Worm (Caenorhabditis elegans) whole organism, L2 larva: ENCODE results near the gene nduv-3.
A peak's percentile ranks its signal among the peaks of the same experiment; 100 is the strongest.

Source experiments
- C34F6.9 ChIP-seq: fragments of 150-350 bp; optimal IDR thresholded peaks from 2 replicates; lab custom pipeline; 2014; ENCODE audit warnings: missing biosample characterization, missing genetic modification characterization
- F13H6.1 ChIP-seq: sonication (generic microtip); optimal IDR thresholded peaks from 2 replicates; lab custom pipeline; 2016; ENCODE audit warnings: missing genetic modification characterization, missing compliant biosample characterization
- R02D3.7 ChIP-seq: fragments of 150-350 bp; optimal IDR thresholded peaks from 2 replicates; lab custom pipeline; 2014; ENCODE audit warnings: missing biosample characterization, missing genetic modification characterization
- Y55F3AM.14 ChIP-seq: fragments of 200-800 bp; sonication (Bioruptor generic); optimal IDR thresholded peaks from 2 replicates; lab custom pipeline; 2018; ENCODE audit warnings: mild to moderate bottlenecking, missing genetic modification characterization, missing compliant biosample characterization
- ZK546.5 ChIP-seq: sonication (generic microtip); optimal IDR thresholded peaks from 2 replicates; lab custom pipeline; 2017; ENCODE audit warnings: missing biosample characterization, missing genetic modification characterization
- alr-1 ChIP-seq: fragments of 150-350 bp; optimal IDR thresholded peaks from 2 replicates; lab custom pipeline; 2014; ENCODE audit warnings: missing biosample characterization, missing genetic modification characterization
- ama-1 ChIP-seq: fragments of 150-350 bp; optimal IDR thresholded peaks from 2 replicates; lab custom pipeline; 2018; ENCODE audit warnings: inconsistent platforms
- blmp-1 ChIP-seq: sonication (generic microtip); optimal IDR thresholded peaks from 2 replicates; lab custom pipeline; 2017; ENCODE audit warnings: missing genetic modification characterization, mild to moderate bottlenecking, missing compliant biosample characterization, antibody characterized with exemption, moderate library complexity; ENCODE audit not compliant: insufficient read depth
- ceh-16 ChIP-seq: fragments of 150-350 bp; optimal IDR thresholded peaks from 2 replicates; lab custom pipeline; 2014; ENCODE audit warnings: missing biosample characterization, missing genetic modification characterization
- ceh-82 ChIP-seq: fragments of 150-350 bp; optimal IDR thresholded peaks from 2 replicates; lab custom pipeline; 2014; ENCODE audit warnings: missing biosample characterization, missing genetic modification characterization
- crh-2 ChIP-seq: sonication (generic microtip); optimal IDR thresholded peaks from 2 replicates; lab custom pipeline; 2017; ENCODE audit warnings: missing biosample characterization, missing genetic modification characterization
- egl-27 ChIP-seq: sonication (generic microtip); optimal IDR thresholded peaks from 3 replicates; lab custom pipeline; 2017; ENCODE audit warnings: missing biosample characterization, missing genetic modification reagents, missing genetic modification characterization
- elt-1 ChIP-seq: fragments of 150-350 bp; optimal IDR thresholded peaks from 2 replicates; lab custom pipeline; 2014; ENCODE audit warnings: missing biosample characterization, missing genetic modification characterization
- elt-3 ChIP-seq: sonication (generic microtip); optimal IDR thresholded peaks from 2 replicates; lab custom pipeline; 2017; ENCODE audit warnings: missing biosample characterization, missing genetic modification characterization
- fos-1 ChIP-seq: fragments of 150-350 bp; optimal IDR thresholded peaks from 2 replicates; lab custom pipeline; 2014; ENCODE audit warnings: missing biosample characterization, missing genetic modification characterization
- gmeb-1 ChIP-seq: fragments of 150-350 bp; optimal IDR thresholded peaks from 2 replicates; lab custom pipeline; 2014; ENCODE audit warnings: missing biosample characterization, missing genetic modification characterization
- lin-11 ChIP-seq: fragments of 150-350 bp; sonication (generic microtip); optimal IDR thresholded peaks from 2 replicates; lab custom pipeline; 2014; ENCODE audit warnings: missing biosample characterization, missing genetic modification characterization, inconsistent platforms, mixed read lengths
- lin-13 ChIP-seq: fragments of 150-350 bp; optimal IDR thresholded peaks from 2 replicates; lab custom pipeline; 2014; ENCODE audit warnings: missing biosample characterization, missing genetic modification reagents, missing genetic modification characterization
- lsy-2 ChIP-seq, 2 experiments: fragments of 150-350 bp in 1 of 2; sonication (generic microtip) in 1 of 2; optimal IDR thresholded peaks; 2 replicates each; lab custom pipeline; 2014 to 2017; ENCODE audit warnings: missing biosample characterization in 2 of 2, missing genetic modification characterization in 2 of 2
- mab-5 ChIP-seq: fragments of 150-350 bp; optimal IDR thresholded peaks from 2 replicates; lab custom pipeline; 2014; ENCODE audit warnings: missing biosample characterization, missing genetic modification characterization
- mbf-1 ChIP-seq: sonication (generic microtip); optimal IDR thresholded peaks from 2 replicates; lab custom pipeline; 2017; ENCODE audit warnings: missing biosample characterization, missing genetic modification characterization
- mdl-1 ChIP-seq, 2 experiments: fragments of 150-350 bp in 1 of 2; sonication (generic microtip) in 1 of 2; optimal IDR thresholded peaks; 2 replicates each; lab custom pipeline; 2017; ENCODE audit warnings: missing biosample characterization in 2 of 2, missing genetic modification characterization in 2 of 2
- nhr-10 ChIP-seq: sonication (generic microtip); optimal IDR thresholded peaks from 2 replicates; lab custom pipeline; 2017; ENCODE audit warnings: missing biosample characterization, missing genetic modification characterization
- nhr-11 ChIP-seq: fragments of 150-350 bp; optimal IDR thresholded peaks from 2 replicates; lab custom pipeline; 2014; ENCODE audit warnings: missing biosample characterization, missing genetic modification characterization
- nhr-12 ChIP-seq: fragments of 150-350 bp; optimal IDR thresholded peaks from 2 replicates; lab custom pipeline; 2014; ENCODE audit warnings: missing biosample characterization, missing genetic modification characterization
- nhr-129 ChIP-seq: fragments of 150-350 bp; optimal IDR thresholded peaks from 2 replicates; lab custom pipeline; 2014; ENCODE audit warnings: missing biosample characterization, missing genetic modification characterization
- nhr-21 ChIP-seq: fragments of 150-350 bp; optimal IDR thresholded peaks from 2 replicates; lab custom pipeline; 2014; ENCODE audit warnings: missing biosample characterization, missing genetic modification characterization
- nhr-23 ChIP-seq: fragments of 150-350 bp; optimal IDR thresholded peaks from 2 replicates; lab custom pipeline; 2014; ENCODE audit warnings: missing biosample characterization, missing genetic modification reagents, missing genetic modification characterization
- nhr-25 ChIP-seq: fragments of 150-350 bp; sonication (generic microtip); optimal IDR thresholded peaks from 3 replicates; lab custom pipeline; 2014; ENCODE audit warnings: missing biosample characterization, missing genetic modification characterization
- nhr-6 ChIP-seq: fragments of 150-350 bp; optimal IDR thresholded peaks from 2 replicates; lab custom pipeline; 2014; ENCODE audit warnings: missing biosample characterization, missing genetic modification characterization
- nhr-77 ChIP-seq: fragments of 150-350 bp; optimal IDR thresholded peaks from 2 replicates; lab custom pipeline; 2014; ENCODE audit warnings: missing biosample characterization, missing genetic modification characterization
- peb-1 ChIP-seq: fragments of 150-350 bp; optimal IDR thresholded peaks from 2 replicates; lab custom pipeline; 2014; ENCODE audit warnings: missing biosample characterization, missing genetic modification characterization
- sem-4 ChIP-seq: fragments of 150-350 bp; optimal IDR thresholded peaks from 2 replicates; lab custom pipeline; 2014; ENCODE audit warnings: missing biosample characterization, missing genetic modification reagents, missing genetic modification characterization
- skn-1 ChIP-seq: sonication (generic microtip); optimal IDR thresholded peaks from 2 replicates; lab custom pipeline; 2017; ENCODE audit warnings: missing biosample characterization, missing genetic modification characterization
- sma-3 ChIP-seq: sonication (generic microtip); optimal IDR thresholded peaks from 2 replicates; lab custom pipeline; 2016; ENCODE audit warnings: missing genetic modification reagents, missing genetic modification characterization, missing compliant biosample characterization
- sma-9 ChIP-seq, 2 experiments: fragments of 150-350 bp in 1 of 2; sonication (generic microtip) in 1 of 2; optimal IDR thresholded peaks; 2 replicates each; lab custom pipeline; 2014 to 2016; ENCODE audit warnings: missing genetic modification characterization in 2 of 2, mild to moderate bottlenecking in 1 of 2, missing biosample characterization in 1 of 2, missing compliant biosample characterization in 1 of 2, missing genetic modification reagents in 1 of 2, moderate library complexity in 1 of 2
- snpc-4 ChIP-seq: fragments of 150-350 bp; optimal IDR thresholded peaks from 2 replicates; lab custom pipeline; 2014; ENCODE audit warnings: missing biosample characterization, missing genetic modification characterization
- unc-39 ChIP-seq: fragments of 150-350 bp; optimal IDR thresholded peaks from 2 replicates; lab custom pipeline; 2014; ENCODE audit warnings: missing biosample characterization, missing genetic modification characterization
- unc-55 ChIP-seq: fragments of 150-350 bp; sonication (generic microtip); optimal IDR thresholded peaks from 3 replicates; lab custom pipeline; 2014; ENCODE audit warnings: missing biosample characterization, missing genetic modification reagents, missing genetic modification characterization
- unc-62 ChIP-seq: fragments of 150-350 bp; optimal IDR thresholded peaks from 2 replicates; lab custom pipeline; 2014; ENCODE audit warnings: missing biosample characterization, missing genetic modification reagents, missing genetic modification characterization
- zag-1 ChIP-seq: fragments of 150-350 bp; optimal IDR thresholded peaks from 2 replicates; lab custom pipeline; 2014; ENCODE audit warnings: missing biosample characterization, missing genetic modification characterization
- ztf-1 ChIP-seq: fragments of 200-800 bp; sonication (Bioruptor generic); conservative IDR thresholded peaks from 2 replicates; pipeline ENCODE4 v1.3.6; 2022; ENCODE audit warnings: missing genetic modification characterization, missing compliant biosample characterization
- ztf-11 ChIP-seq: sonication (generic microtip); optimal IDR thresholded peaks from 2 replicates; lab custom pipeline; 2017; ENCODE audit warnings: missing biosample characterization, missing genetic modification characterization
- ztf-4 ChIP-seq: fragments of 150-350 bp; optimal IDR thresholded peaks from 2 replicates; lab custom pipeline; 2014; ENCODE audit warnings: missing biosample characterization, missing genetic modification characterization

The nduv-3 gene

ce11 chrIV:2640950-2641349, at the start of gene nduv-3, which contains the start of gene mdf-2:
Gene nduv-3 (plus strand): TSS chrIV:2641310.
Gene mdf-2 (minus strand): TSS chrIV:2641125.
- TF ChIP-seq lin-13 (peak; percentile 85), peb-1 (tag; lab: Kevin White, UChicago) (no peak), unc-62 (no peak), R02D3.7 (peak; percentile 27), ZK546.5 (tag; lab: Kevin White, UChicago) (peak; percentile 0), mdl-1 (tag; optimal IDR thresholded peaks at IDR 0.05; lab: Kevin White, UChicago) (peak in 1 of 2 experiments; percentile 9), lin-11 (tag; lab: Kevin White, UChicago) (peak; percentile 68), lsy-2 (tag; optimal IDR thresholded peaks at IDR 0.05; lab: Kevin White, UChicago) (peak; percentile 88 to 90), sem-4 (tag; lab: Kevin White, UChicago) (peak; percentile 38), nhr-21 (peak; percentile 44), crh-2 (tag; lab: Kevin White, UChicago) (peak; percentile 51), F13H6.1 (tag; lab: Kevin White, UChicago) (peak; percentile 67), unc-55 (GFP tag; lab: Kevin White, UChicago) (peak; percentile 86), gmeb-1 (tag; lab: Kevin White, UChicago) (peak; percentile 93), mbf-1 (no peak), mab-5 (tag; lab: Kevin White, UChicago) (peak; percentile 75), ceh-16 (tag; lab: Kevin White, UChicago) (no peak), nhr-6 (tag; lab: Kevin White, UChicago) (peak; percentile 12), nhr-77 (tag; lab: Kevin White, UChicago) (peak; percentile 31), snpc-4 (tag; lab: Kevin White, UChicago) (peak; percentile 0), skn-1 (tag; lab: Kevin White, UChicago) (no peak), sma-3 (peak; percentile 49), nhr-25 (tag; lab: Kevin White, UChicago) (peak; percentile 73), nhr-12 (tag; lab: Kevin White, UChicago) (no peak), C34F6.9 (peak; percentile 92), fos-1 (tag; lab: Kevin White, UChicago) (peak; percentile 33), sma-9 (GFP tag; optimal IDR thresholded peaks at IDR 0.05; lab: Kevin White, UChicago) (peak; percentile 70), sma-9 (tag; optimal IDR thresholded peaks at IDR 0.05; lab: Kevin White, UChicago) (no peak), nhr-129 (tag; lab: Kevin White, UChicago) (peak; percentile 62), egl-27 (tag; lab: Kevin White, UChicago) (peak; percentile 44), ztf-1 (GFP tag; lab: Robert Waterston, UW) (no peak)

- TF ChIP-seq sma-9 (GFP tag; optimal IDR thresholded peaks at IDR 0.05; lab: Kevin White, UChicago) = no peak
- TF ChIP-seq sma-9 (tag; optimal IDR thresholded peaks at IDR 0.05; lab: Kevin White, UChicago) = no peak
- TF ChIP-seq F13H6.1 (tag; lab: Kevin White, UChicago) = no peak
- TF ChIP-seq ceh-82 = no peak
- no peak for TF ChIP-seq nhr-21
- no peak for TF ChIP-seq blmp-1 (tag; lab: Kevin White, UChicago)
- no peak for TF ChIP-seq alr-1 (tag; lab: Kevin White, UChicago)
- no peak for TF ChIP-seq mab-5 (tag; lab: Kevin White, UChicago)
- TF ChIP-seq nhr-129 (tag; lab: Kevin White, UChicago) = no peak
- TF ChIP-seq peb-1 (tag; lab: Kevin White, UChicago) = no peak
- TF ChIP-seq elt-1 (tag; lab: Kevin White, UChicago) = no peak
- TF ChIP-seq Y55F3AM.14 (GFP tag; lab: Kevin White, UChicago) = no peak
- TF ChIP-seq elt-3 (tag; lab: Kevin White, UChicago) = no peak
- TF ChIP-seq R02D3.7 = no peak
Observed at ce11 chrIV:2597417-2597816, 43.7 kb upstream of the nduv-3 start, which contains the start of gene Y69A2AR.47. Gene Y69A2AR.47 (plus strand): TSS chrIV:2597717.

ce11 chrIV:2599634-2600033, 41.5 kb upstream of the nduv-3 start:
- TF ChIP-seq alr-1 (tag; lab: Kevin White, UChicago) = no peak
- peak; percentile 80 for TF ChIP-seq lin-13
- peak; percentile 80 for TF ChIP-seq mab-5 (tag; lab: Kevin White, UChicago)
- TF ChIP-seq nhr-21 = peak; percentile 72
- TF ChIP-seq mdl-1 (tag; optimal IDR thresholded peaks at IDR 0.05; lab: Kevin White, UChicago) = peak; percentile 64 to 85
- no peak for TF ChIP-seq nhr-23 (tag; lab: Kevin White, UChicago)
- no peak for TF ChIP-seq nhr-10 (tag; lab: Kevin White, UChicago)
- no peak for TF ChIP-seq unc-39 (tag; lab: Kevin White, UChicago)
- peak; percentile 83 for TF ChIP-seq F13H6.1 (tag; lab: Kevin White, UChicago)
- TF ChIP-seq ztf-1 (GFP tag; lab: Robert Waterston, UW) = no peak
- TF ChIP-seq elt-3 (tag; lab: Kevin White, UChicago) = no peak
- TF ChIP-seq elt-1 (tag; lab: Kevin White, UChicago) = no peak
- TF ChIP-seq ztf-11 = no peak
- peak; percentile 30 for TF ChIP-seq blmp-1 (tag; lab: Kevin White, UChicago)
- peak; percentile 67 for TF ChIP-seq gmeb-1 (tag; lab: Kevin White, UChicago)
- peak; percentile 59 for TF ChIP-seq sem-4 (tag; lab: Kevin White, UChicago)
- TF ChIP-seq R02D3.7 = no peak
- no peak for TF ChIP-seq ZK546.5 (tag; lab: Kevin White, UChicago)
- TF ChIP-seq peb-1 (tag; lab: Kevin White, UChicago) = no peak
- TF ChIP-seq ceh-16 (tag; lab: Kevin White, UChicago) = no peak
- peak; percentile 78 for TF ChIP-seq sma-3
- peak; percentile 88 for TF ChIP-seq unc-55 (GFP tag; lab: Kevin White, UChicago)
- peak; percentile 45 for TF ChIP-seq nhr-6 (tag; lab: Kevin White, UChicago)
- peak; percentile 67 for TF ChIP-seq egl-27 (tag; lab: Kevin White, UChicago)
- TF ChIP-seq skn-1 (tag; lab: Kevin White, UChicago) = no peak
- TF ChIP-seq zag-1 (tag; lab: Kevin White, UChicago) = peak; percentile 79
- TF ChIP-seq unc-62 = no peak
- peak; percentile 81 for TF ChIP-seq fos-1 (tag; lab: Kevin White, UChicago)
- TF ChIP-seq ztf-4 (tag; lab: Kevin White, UChicago) = no peak
- TF ChIP-seq mbf-1 = no peak
- peak; percentile 95 for TF ChIP-seq C34F6.9
- TF ChIP-seq ama-1 = peak; percentile 87
- peak; percentile 54 to 88 for TF ChIP-seq lsy-2 (tag; optimal IDR thresholded peaks at IDR 0.05; lab: Kevin White, UChicago)
- no peak for TF ChIP-seq nhr-11
